Worm (Caenorhabditis elegans) whole organism, L1 larva: ENCODE results near the gene acr-12.

Experiments
- ceh-90 ChIP-seq: sonication (generic microtip); optimal IDR thresholded peaks from 2 replicates; lab custom pipeline; 2016; ENCODE audit warnings: missing genetic modification characterization, missing compliant biosample characterization
- fos-1 ChIP-seq: fragments of 150-350 bp; optimal IDR thresholded peaks from 2 replicates; lab custom pipeline; 2014; ENCODE audit warnings: missing biosample characterization, missing genetic modification characterization
- lin-13 ChIP-seq: fragments of 150-350 bp; optimal IDR thresholded peaks from 2 replicates; lab custom pipeline; 2014; ENCODE audit warnings: missing biosample characterization, missing genetic modification reagents, missing genetic modification characterization
- nhr-12 ChIP-seq: sonication (generic microtip); optimal IDR thresholded peaks from 2 replicates; lab custom pipeline; 2017; ENCODE audit warnings: missing biosample characterization, missing genetic modification characterization
- pqm-1 ChIP-seq: sonication (generic microtip); optimal IDR thresholded peaks from 3 replicates; lab custom pipeline; 2017; ENCODE audit warnings: missing biosample characterization, missing genetic modification characterization
- sox-4 ChIP-seq: sonication (generic microtip); optimal IDR thresholded peaks from 2 replicates; lab custom pipeline; 2016; ENCODE audit warnings: missing genetic modification characterization, missing compliant biosample characterization
- unc-62 ChIP-seq: fragments of 150-350 bp; optimal IDR thresholded peaks from 2 replicates; lab custom pipeline; 2014; ENCODE audit warnings: missing biosample characterization, missing genetic modification reagents, missing genetic modification characterization

DNA sequence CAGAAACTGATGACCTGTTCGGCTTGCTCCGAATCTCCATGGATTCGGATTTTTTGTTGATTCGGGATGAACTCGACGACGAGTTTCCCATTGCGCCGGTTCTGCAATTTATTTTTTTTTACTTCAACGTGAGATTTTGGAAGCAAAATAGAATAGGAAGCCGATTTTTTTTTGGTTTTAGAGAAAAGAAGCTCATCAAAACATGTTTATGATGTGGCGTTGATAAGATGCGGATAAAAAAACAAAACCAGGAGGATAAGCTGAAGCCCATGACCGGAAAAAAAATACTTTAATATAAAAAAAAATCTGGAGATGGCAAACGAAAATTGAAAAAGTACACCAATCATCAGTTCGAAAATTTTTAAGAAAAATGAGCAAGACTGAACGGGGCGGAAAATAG lies 23.4 kb downstream of the acr-12 start, which contains the start of gene glb-20:
- no peak for TF ChIP-seq unc-62 (GFP tag; lab: Kevin White, UChicago)
- TF ChIP-seq pqm-1 (tag; lab: Kevin White, UChicago) = no peak
- no peak for TF ChIP-seq fos-1 (tag; lab: Kevin White, UChicago)
- no peak for TF ChIP-seq ceh-90 (tag; lab: Kevin White, UChicago)
- no peak for TF ChIP-seq nhr-12
- TF ChIP-seq sox-4 (tag; lab: Kevin White, UChicago) = no peak
- TF ChIP-seq lin-13 (GFP tag; lab: Kevin White, UChicago) = no peak
